2 fruit fly cellular contexts compared by ENCODE assay signal in the genomic region with DNA sequence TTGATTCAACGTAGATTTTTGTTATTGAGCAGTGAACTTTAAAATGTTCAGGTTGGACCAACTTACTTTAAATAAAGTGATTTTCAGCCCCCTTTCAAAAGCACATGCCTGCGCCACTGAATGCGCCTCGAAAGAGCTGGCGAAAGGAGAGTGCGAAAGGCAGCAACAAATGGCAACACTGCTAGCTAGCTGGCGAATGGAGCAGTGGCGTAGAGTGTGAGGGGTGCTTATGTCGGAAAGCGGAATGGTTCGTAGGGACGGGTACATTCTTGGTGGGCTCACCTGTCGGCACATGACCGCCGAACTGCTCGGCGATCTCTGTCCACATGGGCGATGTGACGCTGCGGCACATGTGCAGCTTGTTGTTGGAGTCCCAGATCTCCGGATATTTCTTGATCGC.
TF ChIP-seq lines count a peak whose summit lies in the region.

No protein-coding gene starts in this region.

TF ChIP-seq in whole organism, embryonic, 481 proteins besides CTCF, POLR2A, EP300 and RAD21 (continued from another document and continues in another):
- TF ChIP-seq Jarid2 (GFP tag; optimal IDR thresholded peaks at IDR 0.05; lab: Kevin White, UChicago) (peak; percentile 3), Hr78 (GFP tag; optimal IDR thresholded peaks at IDR 0.05; lab: Kevin White, UChicago) (no peak), CG18599 (GFP tag; optimal IDR thresholded peaks at IDR 0.05; lab: Kevin White, UChicago) (peak; percentile 32), CG33213 (GFP tag; optimal IDR thresholded peaks at IDR 0.05; lab: Kevin White, UChicago) (no peak), ems (GFP tag; optimal IDR thresholded peaks at IDR 0.05; lab: Kevin White, UChicago) (no peak), ATbp (GFP tag; optimal IDR thresholded peaks at IDR 0.05; lab: Kevin White, UChicago) (peak; percentile 40), shn (GFP tag; optimal IDR thresholded peaks at IDR 0.05; lab: Kevin White, UChicago) (peak; percentile 42), CG33557 (GFP tag; optimal IDR thresholded peaks at IDR 0.05; lab: Kevin White, UChicago) (no peak), CG43689 (GFP tag; IDR thresholded peaks at IDR 0.05; lab: Robert Waterston, UW) (0 out of 2 replicates have a peak, but pooled peaks have one; percentile 26), Max (GFP tag; optimal IDR thresholded peaks at IDR 0.05; lab: Kevin White, UChicago) (no peak), Hmr (GFP tag; optimal IDR thresholded peaks at IDR 0.05; lab: Kevin White, UChicago) (no peak), CG9797 (GFP tag; optimal IDR thresholded peaks at IDR 0.05; lab: Kevin White, UChicago) (no peak), seq (GFP tag; IDR thresholded peaks at IDR 0.05; lab: Robert Waterston, UW) (no peak), oc (tag; optimal IDR thresholded peaks at IDR 0.05; lab: Kevin White, UChicago) (no peak), NC2β (GFP tag; optimal IDR thresholded peaks at IDR 0.05; lab: Kevin White, UChicago) (no peak), Hr3 (GFP tag; optimal IDR thresholded peaks at IDR 0.05; lab: Kevin White, UChicago) (no peak), nerfin-1 (tag; optimal IDR thresholded peaks at IDR 0.05; lab: Kevin White, UChicago) (no peak), CG11398 (GFP tag; optimal IDR thresholded peaks at IDR 0.05; lab: Kevin White, UChicago) (no peak), crc (GFP tag; optimal IDR thresholded peaks at IDR 0.05; lab: Kevin White, UChicago) (no peak), HLH54F (GFP tag; optimal IDR thresholded peaks at IDR 0.05; lab: Kevin White, UChicago) (no peak), kni (GFP tag; optimal IDR thresholded peaks at IDR 0.05; lab: Kevin White, UChicago) (no peak), Usf (GFP tag; optimal IDR thresholded peaks at IDR 0.05; lab: Kevin White, UChicago) (no peak), CG15696 (tag; optimal IDR thresholded peaks at IDR 0.05; lab: Kevin White, UChicago) (no peak), pita (GFP tag; optimal IDR thresholded peaks at IDR 0.05; lab: Kevin White, UChicago) (no peak), zen2 (GFP tag; IDR thresholded peaks at IDR 0.05; lab: Robert Waterston, UW; ENCODE audit: partially characterized antibody) (no peak), Side (GFP tag; optimal IDR thresholded peaks at IDR 0.05; lab: Kevin White, UChicago) (no peak), sima (GFP tag; optimal IDR thresholded peaks at IDR 0.05; lab: Kevin White, UChicago) (no peak), CG12391 (tag; optimal IDR thresholded peaks at IDR 0.05; lab: Kevin White, UChicago) (no peak), Vsx1 (GFP tag; optimal IDR thresholded peaks at IDR 0.05; lab: Kevin White, UChicago) (no peak), CG8388 (GFP tag; optimal IDR thresholded peaks at IDR 0.05; lab: Kevin White, UChicago) (no peak), E2f1 (GFP tag; IDR thresholded peaks at IDR 0.05; lab: Robert Waterston, UW) (no peak), Kr (GFP tag; optimal IDR thresholded peaks at IDR 0.05; lab: Kevin White, UChicago) (no peak), br (optimal IDR thresholded peaks at IDR 0.05; lab: Kevin White, UChicago) (no peak), CG8359 (GFP tag; optimal IDR thresholded peaks at IDR 0.05; lab: Kevin White, UChicago; ENCODE audit: borderline replicate concordance) (no peak), pum (GFP tag; optimal IDR thresholded peaks at IDR 0.05; lab: Kevin White, UChicago) (no peak), al (GFP tag; IDR thresholded peaks at IDR 0.05; lab: Robert Waterston, UW) (no peak), dan (GFP tag; IDR thresholded peaks at IDR 0.05; lab: Robert Waterston, UW) (no peak), CG30431 (GFP tag; optimal IDR thresholded peaks at IDR 0.05; lab: Kevin White, UChicago) (no peak), emc (GFP tag; optimal IDR thresholded peaks at IDR 0.05; lab: Kevin White, UChicago) (no peak), CG15269 (tag; optimal IDR thresholded peaks at IDR 0.05; lab: Kevin White, UChicago) (peak; percentile 37), CG6765 (GFP tag; optimal IDR thresholded peaks at IDR 0.05; lab: Kevin White, UChicago) (no peak), CG15514 (GFP tag; optimal IDR thresholded peaks at IDR 0.05; lab: Kevin White, UChicago) (no peak), bowl (GFP tag; IDR thresholded peaks at IDR 0.05; lab: Robert Waterston, UW) (no peak), tup (GFP tag; optimal IDR thresholded peaks at IDR 0.05; lab: Kevin White, UChicago) (no peak), ssp (GFP tag; IDR thresholded peaks at IDR 0.05; lab: Robert Waterston, UW) (no peak), CG2202 (tag; optimal IDR thresholded peaks at IDR 0.05; lab: Kevin White, UChicago) (no peak), hth (optimal IDR thresholded peaks at IDR 0.05; lab: Kevin White, UChicago) (no peak), H2.0 (GFP tag; IDR thresholded peaks at IDR 0.05; lab: Robert Waterston, UW) (no peak), CG17328 (GFP tag; IDR thresholded peaks at IDR 0.05; lab: Robert Waterston, UW) (peak; percentile 41; the same call in 1 of the 2 replicates), Hr51 (GFP tag; optimal IDR thresholded peaks at IDR 0.05; lab: Kevin White, UChicago) (peak in 1 of 2 experiments; percentile 25), HmgZ (tag; optimal IDR thresholded peaks at IDR 0.05; lab: Kevin White, UChicago) (no peak), phol (tag; optimal IDR thresholded peaks at IDR 0.05; lab: Kevin White, UChicago) (no peak), sug (tag; optimal IDR thresholded peaks at IDR 0.05; lab: Kevin White, UChicago) (no peak), CG9932 (GFP tag; IDR thresholded peaks at IDR 0.05; lab: Robert Waterston, UW) (no peak), cas (GFP tag; IDR thresholded peaks at IDR 0.05; lab: Robert Waterston, UW) (no peak), CG10462 (GFP tag; optimal IDR thresholded peaks at IDR 0.05; lab: Kevin White, UChicago) (no peak), cg (GFP tag; optimal IDR thresholded peaks at IDR 0.05; lab: Kevin White, UChicago) (no peak), Optix (GFP tag; IDR thresholded peaks at IDR 0.05; lab: Robert Waterston, UW) (0 out of 3 replicates have a peak, but pooled peaks have one; percentile 15), CG12769 (tag; optimal IDR thresholded peaks at IDR 0.05; lab: Kevin White, UChicago) (peak; percentile 13), wek (GFP tag; optimal IDR thresholded peaks at IDR 0.05; lab: Kevin White, UChicago) (no peak), Trl (optimal IDR thresholded peaks at IDR 0.05; lab: Kevin White, UChicago) (no peak), Trl (GFP tag; optimal IDR thresholded peaks at IDR 0.05; lab: Kevin White, UChicago) (no peak), croc (GFP tag; conservative IDR thresholded peaks at IDR 0.05; lab: Robert Waterston, UW) (no peak), CG14050 (GFP tag; IDR thresholded peaks at IDR 0.05; lab: Robert Waterston, UW) (peak; percentile 18; the same call in 1 of the 3 replicates), CG9437 (GFP tag; optimal IDR thresholded peaks at IDR 0.05; lab: Kevin White, UChicago) (no peak), CG11247 (GFP tag; IDR thresholded peaks at IDR 0.05; lab: Robert Waterston, UW) (peak; percentile 41; the same call in 1 of the 2 replicates)

TF ChIP-seq in whole organism, prepupa, 60 proteins besides CTCF, POLR2A, EP300 and RAD21 (continued from another document):
- TF ChIP-seq CG4318 (GFP tag; optimal IDR thresholded peaks at IDR 0.05; lab: Kevin White, UChicago) (peak; percentile 88), CG11902 (GFP tag; optimal IDR thresholded peaks at IDR 0.05; lab: Kevin White, UChicago) (peak; percentile 82), eg (GFP tag; IDR thresholded peaks at IDR 0.05; lab: Robert Waterston, UW) (peak; percentile 93), CG3919 (GFP tag; optimal IDR thresholded peaks at IDR 0.05; lab: Kevin White, UChicago) (peak; percentile 93), CG8319 (GFP tag; optimal IDR thresholded peaks at IDR 0.05; lab: Kevin White, UChicago) (peak; percentile 77), Eip78C (GFP tag; lab: Kevin White, UChicago) (peak; percentile 96), CG8632 (GFP tag; optimal IDR thresholded peaks at IDR 0.05; lab: Kevin White, UChicago) (peak; percentile 80), svp (GFP tag; lab: Kevin White, UChicago) (peak; percentile 91), lz (GFP tag; optimal IDR thresholded peaks at IDR 0.05; lab: Kevin White, UChicago) (peak; percentile 86), Hr38 (GFP tag; optimal IDR thresholded peaks at IDR 0.05; lab: Kevin White, UChicago) (peak; percentile 52), Smox (GFP tag; optimal IDR thresholded peaks at IDR 0.05; lab: Kevin White, UChicago) (peak; percentile 73)
